ENCODE assay signal across 2 fruit fly cellular contexts in the genomic region with DNA sequence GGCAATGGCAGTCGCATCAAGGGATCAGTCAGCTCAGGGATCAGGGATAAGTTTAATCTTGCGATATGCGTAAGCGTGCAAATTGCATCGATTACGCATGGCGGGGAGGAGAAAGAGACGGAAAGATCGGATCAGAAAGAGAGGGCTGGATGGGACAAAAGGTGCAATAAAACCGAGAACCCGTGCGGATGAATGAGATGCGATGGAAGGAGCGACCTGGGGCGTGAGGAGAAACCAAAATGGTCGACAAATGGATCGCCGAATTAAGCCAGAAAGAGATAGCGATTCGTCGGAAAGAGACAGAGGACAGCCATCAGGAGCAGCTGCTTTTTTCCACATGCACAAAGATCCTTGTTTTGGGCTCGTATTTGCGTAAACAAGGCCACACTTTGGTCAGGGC.
TF ChIP-seq lines count a peak whose summit lies in the region.

No protein-coding gene starts in this region.

- no peak for TF ChIP-seq CTCF in whole organism, embryonic (GFP tag; optimal IDR thresholded peaks at IDR 0.05; lab: Kevin White, UChicago)

TF ChIP-seq in whole organism, embryonic, 481 proteins besides CTCF, POLR2A, EP300 and RAD21 (continues in another document):
- TF ChIP-seq hkb (optimal IDR thresholded peaks at IDR 0.05; lab: Kevin White, UChicago) (no peak), hkb (GFP tag; IDR thresholded peaks at IDR 0.05; lab: Robert Waterston, UW) (no peak), NC2β (GFP tag; optimal IDR thresholded peaks at IDR 0.05; lab: Kevin White, UChicago) (no peak), gsb-n (tag; optimal IDR thresholded peaks at IDR 0.05; lab: Kevin White, UChicago) (peak; percentile 22), gcm2 (GFP tag; optimal IDR thresholded peaks at IDR 0.05; lab: Kevin White, UChicago) (no peak), Atf-2 (GFP tag; optimal IDR thresholded peaks at IDR 0.05; lab: Kevin White, UChicago) (no peak), D19B (GFP tag; optimal IDR thresholded peaks at IDR 0.05; lab: Kevin White, UChicago) (no peak), tio (GFP tag; optimal IDR thresholded peaks at IDR 0.05; lab: Kevin White, UChicago) (no peak), Myb (GFP tag; optimal IDR thresholded peaks at IDR 0.05; lab: Kevin White, UChicago) (no peak), peb (GFP tag; IDR thresholded peaks at IDR 0.05; lab: Robert Waterston, UW) (no peak), CG18619 (GFP tag; optimal IDR thresholded peaks at IDR 0.05; lab: Kevin White, UChicago) (no peak), cad (GFP tag; optimal IDR thresholded peaks at IDR 0.05; lab: Kevin White, UChicago) (peak; percentile 69), Lim3 (GFP tag; IDR thresholded peaks at IDR 0.05; lab: Robert Waterston, UW) (no peak), nom (GFP tag; optimal IDR thresholded peaks at IDR 0.05; lab: Kevin White, UChicago) (no peak), Side (GFP tag; optimal IDR thresholded peaks at IDR 0.05; lab: Kevin White, UChicago) (no peak), Rx (GFP tag; IDR thresholded peaks at IDR 0.05; lab: Robert Waterston, UW) (no peak), CG10431 (GFP tag; optimal IDR thresholded peaks at IDR 0.05; lab: Kevin White, UChicago) (no peak), pan (optimal IDR thresholded peaks at IDR 0.05; lab: Kevin White, UChicago) (no peak), pan (GFP tag; optimal IDR thresholded peaks at IDR 0.05 in 1 of 2, IDR thresholded peaks at IDR 0.05 in 1 of 2) (no peak), BtbVII (GFP tag; optimal IDR thresholded peaks at IDR 0.05; lab: Kevin White, UChicago) (no peak), Fer1 (GFP tag; optimal IDR thresholded peaks at IDR 0.05; lab: Kevin White, UChicago) (no peak), wek (GFP tag; optimal IDR thresholded peaks at IDR 0.05; lab: Kevin White, UChicago) (no peak), pnt (GFP tag; optimal IDR thresholded peaks at IDR 0.05; lab: Kevin White, UChicago) (no peak), CG14667 (GFP tag; IDR thresholded peaks at IDR 0.05; lab: Robert Waterston, UW) (no peak), danr (GFP tag; IDR thresholded peaks at IDR 0.05; lab: Robert Waterston, UW) (no peak), HLH54F (GFP tag; optimal IDR thresholded peaks at IDR 0.05; lab: Kevin White, UChicago) (no peak), inv (GFP tag; IDR thresholded peaks at IDR 0.05; lab: Robert Waterston, UW; ENCODE audit: partially characterized antibody) (no peak), CG10654 (GFP tag; optimal IDR thresholded peaks at IDR 0.05; lab: Kevin White, UChicago) (no peak), zfh1 (GFP tag; IDR thresholded peaks at IDR 0.05; lab: Robert Waterston, UW) (0 out of 3 replicates have a peak, but pooled peaks have one; percentile 20), CG15269 (tag; optimal IDR thresholded peaks at IDR 0.05; lab: Kevin White, UChicago) (no peak), chn (GFP tag; optimal IDR thresholded peaks at IDR 0.05; lab: Kevin White, UChicago) (no peak), ac (GFP tag; optimal IDR thresholded peaks at IDR 0.05; lab: Kevin White, UChicago) (peak; percentile 11), CG17829 (tag; optimal IDR thresholded peaks at IDR 0.05; lab: Kevin White, UChicago) (no peak), her (GFP tag; optimal IDR thresholded peaks at IDR 0.05; lab: Kevin White, UChicago) (no peak), MBD-R2 (GFP tag; IDR thresholded peaks at IDR 0.05; lab: Robert Waterston, UW) (no peak), CG17186 (GFP tag; optimal IDR thresholded peaks at IDR 0.05; lab: Kevin White, UChicago) (no peak), CG14441 (GFP tag; IDR thresholded peaks at IDR 0.05; lab: Robert Waterston, UW) (no peak), toy (GFP tag; IDR thresholded peaks at IDR 0.05; lab: Robert Waterston, UW) (no peak), CG16815 (GFP tag; optimal IDR thresholded peaks at IDR 0.05; lab: Kevin White, UChicago) (no peak), Nf-YA (GFP tag; IDR thresholded peaks at IDR 0.05; lab: Robert Waterston, UW) (no peak), row (GFP tag; IDR thresholded peaks at IDR 0.05; lab: Robert Waterston, UW) (no peak), Doc3 (GFP tag; IDR thresholded peaks at IDR 0.05; lab: Robert Waterston, UW; ENCODE audit: partially characterized antibody) (no peak), dmrt99B (tag; optimal IDR thresholded peaks at IDR 0.05; lab: Kevin White, UChicago) (no peak), CG10274 (GFP tag; optimal IDR thresholded peaks at IDR 0.05; lab: Kevin White, UChicago) (no peak), Kr (GFP tag; optimal IDR thresholded peaks at IDR 0.05; lab: Kevin White, UChicago) (no peak), ERR (GFP tag; optimal IDR thresholded peaks at IDR 0.05; lab: Kevin White, UChicago) (no peak)

TF ChIP-seq in whole organism, wandering third instar larva, 38 proteins besides CTCF, POLR2A, EP300 and RAD21:
- TF ChIP-seq tai (GFP tag; optimal IDR thresholded peaks at IDR 0.05; lab: Kevin White, UChicago) (no peak), N (GFP tag; optimal IDR thresholded peaks at IDR 0.05; lab: Kevin White, UChicago) (no peak), sv (GFP tag; optimal IDR thresholded peaks at IDR 0.05; lab: Kevin White, UChicago) (no peak), Rel (GFP tag; optimal IDR thresholded peaks at IDR 0.05; lab: Kevin White, UChicago) (no peak), Rel (tag; optimal IDR thresholded peaks at IDR 0.05; lab: Kevin White, UChicago) (no peak), jim (GFP tag; optimal IDR thresholded peaks at IDR 0.05; lab: Kevin White, UChicago) (peak; percentile 12), pan (optimal IDR thresholded peaks at IDR 0.05; lab: Kevin White, UChicago) (no peak)
